Fruit fly (Drosophila melanogaster): ENCODE results near the gene CG14304.
A peak's percentile ranks its signal among the peaks of the same experiment; 100 is the strongest.

CG14304 gene

dm6 chr3R:18667659-18668248 is 46.6 kb upstream of the CG14304 start, which contains the start of gene CG31229:
Gene CG31229 (plus strand): TSS chr3R:18667852.
- no peak for TF ChIP-seq sob (GFP tag; IDR thresholded peaks at IDR 0.05)
- no peak for TF ChIP-seq insv (GFP tag; optimal IDR thresholded peaks at IDR 0.05)
- no peak for TF ChIP-seq CG13894 (tag; optimal IDR thresholded peaks at IDR 0.05)
- peak; percentile 94 for TF ChIP-seq E2f2 (GFP tag; IDR thresholded peaks at IDR 0.05)
- TF ChIP-seq CG3726 (GFP tag; IDR thresholded peaks at IDR 0.05) = no peak
- no peak for TF ChIP-seq CG4854 (GFP tag; optimal IDR thresholded peaks at IDR 0.05)
- no peak for TF ChIP-seq ewg (GFP tag; optimal IDR thresholded peaks at IDR 0.05)
- TF ChIP-seq Lhr (GFP tag; optimal IDR thresholded peaks at IDR 0.05) = no peak
- no peak for TF ChIP-seq CG6683 (GFP tag; optimal IDR thresholded peaks at IDR 0.05)
- no peak for TF ChIP-seq CG1832 (GFP tag; optimal IDR thresholded peaks at IDR 0.05)
- no peak for TF ChIP-seq twi (tag; optimal IDR thresholded peaks at IDR 0.05)
- no peak for TF ChIP-seq p53 (GFP tag; optimal IDR thresholded peaks at IDR 0.05)
- TF ChIP-seq B-H2 (GFP tag; optimal IDR thresholded peaks at IDR 0.05) = no peak
- TF ChIP-seq sna (GFP tag; IDR thresholded peaks at IDR 0.05; ENCODE audit: partially characterized antibody) = peak; percentile 42; the same call in 1 of the 2 replicates
- TF ChIP-seq eve (GFP tag; optimal IDR thresholded peaks at IDR 0.05) = no peak
- no peak for TF ChIP-seq Dek (tag; optimal IDR thresholded peaks at IDR 0.05)
- TF ChIP-seq CG5180 (GFP tag; optimal IDR thresholded peaks at IDR 0.05) = no peak
- no peak for TF ChIP-seq CG11398 (GFP tag; optimal IDR thresholded peaks at IDR 0.05)
- no peak for TF ChIP-seq ttk (GFP tag; IDR thresholded peaks at IDR 0.05)
- TF ChIP-seq Dbx (GFP tag; IDR thresholded peaks at IDR 0.05) = no peak
- TF ChIP-seq CG17612 (GFP tag; IDR thresholded peaks at IDR 0.05) = no peak
- no peak for TF ChIP-seq CG32767 (GFP tag; IDR thresholded peaks at IDR 0.05)
- no peak for TF ChIP-seq ham (GFP tag; IDR thresholded peaks at IDR 0.05)
- TF ChIP-seq sr (GFP tag; IDR thresholded peaks at IDR 0.05) = no peak
- no peak for TF ChIP-seq dan (GFP tag; IDR thresholded peaks at IDR 0.05)
- TF ChIP-seq HmgZ (tag; optimal IDR thresholded peaks at IDR 0.05) = no peak
- no peak for TF ChIP-seq CG17802 (tag; optimal IDR thresholded peaks at IDR 0.05)
- no peak for TF ChIP-seq CG11504 (tag; optimal IDR thresholded peaks at IDR 0.05)
- TF ChIP-seq CG1647 (GFP tag; optimal IDR thresholded peaks at IDR 0.05) = no peak
- TF ChIP-seq CG16815 (GFP tag; optimal IDR thresholded peaks at IDR 0.05) = no peak
- TF ChIP-seq crp (GFP tag; optimal IDR thresholded peaks at IDR 0.05) = peak; percentile 76 to 94
- no peak for TF ChIP-seq seq (GFP tag; IDR thresholded peaks at IDR 0.05)
- TF ChIP-seq CG18619 (GFP tag; optimal IDR thresholded peaks at IDR 0.05) = no peak
- no peak for TF ChIP-seq tio (GFP tag; optimal IDR thresholded peaks at IDR 0.05)
- no peak for TF ChIP-seq aop (GFP tag; IDR thresholded peaks at IDR 0.05)
- no peak for TF ChIP-seq HLHmδ (GFP tag; optimal IDR thresholded peaks at IDR 0.05)
- TF ChIP-seq bigmax (GFP tag; optimal IDR thresholded peaks at IDR 0.05) = no peak
- TF ChIP-seq dmrt11E (tag; optimal IDR thresholded peaks at IDR 0.05) = no peak
- no peak for TF ChIP-seq hth (optimal IDR thresholded peaks at IDR 0.05)
- no peak for TF ChIP-seq scrt (GFP tag; optimal IDR thresholded peaks at IDR 0.05)
- TF ChIP-seq CG3995 (GFP tag; optimal IDR thresholded peaks at IDR 0.05) = no peak
- TF ChIP-seq CG31224 (GFP tag; IDR thresholded peaks at IDR 0.05) = no peak
- no peak for TF ChIP-seq CG15479 (GFP tag; optimal IDR thresholded peaks at IDR 0.05)
- no peak for TF ChIP-seq ERR (GFP tag; optimal IDR thresholded peaks at IDR 0.05)
- TF ChIP-seq Ssrp (tag; optimal IDR thresholded peaks at IDR 0.05) = no peak
- TF ChIP-seq Sry-δ (GFP tag; optimal IDR thresholded peaks at IDR 0.05) = peak; percentile 62
- peak; percentile 33 for TF ChIP-seq dm (GFP tag; optimal IDR thresholded peaks at IDR 0.05)
- no peak for TF ChIP-seq Mrtf (GFP tag; IDR thresholded peaks at IDR 0.05)
- TF ChIP-seq ato (GFP tag; IDR thresholded peaks at IDR 0.05; ENCODE audit: partially characterized antibody) = no peak
- no peak for TF ChIP-seq fd102C (GFP tag; optimal IDR thresholded peaks at IDR 0.05)
- no peak for TF ChIP-seq lbe (GFP tag; optimal IDR thresholded peaks at IDR 0.05)
